Worm (Caenorhabditis elegans) whole organism, L2 larva: ENCODE measurements around the gene apl-1.

Experiments
- C34F6.9 ChIP-seq: fragments of 150-350 bp; optimal IDR thresholded peaks from 2 replicates; lab custom pipeline; 2014; ENCODE audit warnings: missing biosample characterization, missing genetic modification characterization
- F13H6.1 ChIP-seq: sonication (generic microtip); optimal IDR thresholded peaks from 2 replicates; lab custom pipeline; 2016; ENCODE audit warnings: missing genetic modification characterization, missing compliant biosample characterization
- R02D3.7 ChIP-seq: fragments of 150-350 bp; optimal IDR thresholded peaks from 2 replicates; lab custom pipeline; 2014; ENCODE audit warnings: missing biosample characterization, missing genetic modification characterization
- Y55F3AM.14 ChIP-seq: fragments of 200-800 bp; sonication (Bioruptor generic); optimal IDR thresholded peaks from 2 replicates; lab custom pipeline; 2018; ENCODE audit warnings: mild to moderate bottlenecking, missing genetic modification characterization, missing compliant biosample characterization
- ZK546.5 ChIP-seq: sonication (generic microtip); optimal IDR thresholded peaks from 2 replicates; lab custom pipeline; 2017; ENCODE audit warnings: missing biosample characterization, missing genetic modification characterization
- alr-1 ChIP-seq: fragments of 150-350 bp; optimal IDR thresholded peaks from 2 replicates; lab custom pipeline; 2014; ENCODE audit warnings: missing biosample characterization, missing genetic modification characterization
- aly-2 ChIP-seq: fragments of 150-350 bp; optimal IDR thresholded peaks from 2 replicates; lab custom pipeline; 2014; ENCODE audit warnings: missing biosample characterization, missing genetic modification characterization
- ama-1 ChIP-seq: fragments of 150-350 bp; optimal IDR thresholded peaks from 2 replicates; lab custom pipeline; 2018; ENCODE audit warnings: inconsistent platforms
- blmp-1 ChIP-seq: sonication (generic microtip); optimal IDR thresholded peaks from 2 replicates; lab custom pipeline; 2017; ENCODE audit warnings: missing genetic modification characterization, mild to moderate bottlenecking, missing compliant biosample characterization, antibody characterized with exemption, moderate library complexity; ENCODE audit not compliant: insufficient read depth
- ceh-16 ChIP-seq: fragments of 150-350 bp; optimal IDR thresholded peaks from 2 replicates; lab custom pipeline; 2014; ENCODE audit warnings: missing biosample characterization, missing genetic modification characterization
- ceh-82 ChIP-seq: fragments of 150-350 bp; optimal IDR thresholded peaks from 2 replicates; lab custom pipeline; 2014; ENCODE audit warnings: missing biosample characterization, missing genetic modification characterization
- crh-2 ChIP-seq: sonication (generic microtip); optimal IDR thresholded peaks from 2 replicates; lab custom pipeline; 2017; ENCODE audit warnings: missing biosample characterization, missing genetic modification characterization
- dmd-4 ChIP-seq: sonication (generic microtip); optimal IDR thresholded peaks from 2 replicates; lab custom pipeline; 2017; ENCODE audit warnings: missing biosample characterization, missing genetic modification characterization
- egl-27 ChIP-seq: sonication (generic microtip); optimal IDR thresholded peaks from 3 replicates; lab custom pipeline; 2017; ENCODE audit warnings: missing biosample characterization, missing genetic modification reagents, missing genetic modification characterization
- elt-1 ChIP-seq: fragments of 150-350 bp; optimal IDR thresholded peaks from 2 replicates; lab custom pipeline; 2014; ENCODE audit warnings: missing biosample characterization, missing genetic modification characterization
- elt-3 ChIP-seq: sonication (generic microtip); optimal IDR thresholded peaks from 2 replicates; lab custom pipeline; 2017; ENCODE audit warnings: missing biosample characterization, missing genetic modification characterization
- fos-1 ChIP-seq: fragments of 150-350 bp; optimal IDR thresholded peaks from 2 replicates; lab custom pipeline; 2014; ENCODE audit warnings: missing biosample characterization, missing genetic modification characterization
- gmeb-1 ChIP-seq: fragments of 150-350 bp; optimal IDR thresholded peaks from 2 replicates; lab custom pipeline; 2014; ENCODE audit warnings: missing biosample characterization, missing genetic modification characterization
- lin-11 ChIP-seq: fragments of 150-350 bp; sonication (generic microtip); optimal IDR thresholded peaks from 2 replicates; lab custom pipeline; 2014; ENCODE audit warnings: missing biosample characterization, missing genetic modification characterization, inconsistent platforms, mixed read lengths
- lin-13 ChIP-seq: fragments of 150-350 bp; optimal IDR thresholded peaks from 2 replicates; lab custom pipeline; 2014; ENCODE audit warnings: missing biosample characterization, missing genetic modification reagents, missing genetic modification characterization
- lin-39 ChIP-seq: fragments of 150-350 bp; optimal IDR thresholded peaks from 2 replicates; lab custom pipeline; 2014; ENCODE audit warnings: missing biosample characterization, missing genetic modification reagents, missing genetic modification characterization
- lsy-2 ChIP-seq, 2 experiments: fragments of 150-350 bp in 1 of 2; sonication (generic microtip) in 1 of 2; optimal IDR thresholded peaks; 2 replicates each; lab custom pipeline; 2014 to 2017; ENCODE audit warnings: missing biosample characterization in 2 of 2, missing genetic modification characterization in 2 of 2
- mab-5 ChIP-seq: fragments of 150-350 bp; optimal IDR thresholded peaks from 2 replicates; lab custom pipeline; 2014; ENCODE audit warnings: missing biosample characterization, missing genetic modification characterization
- mbf-1 ChIP-seq: sonication (generic microtip); optimal IDR thresholded peaks from 2 replicates; lab custom pipeline; 2017; ENCODE audit warnings: missing biosample characterization, missing genetic modification characterization
- mdl-1 ChIP-seq, 2 experiments: fragments of 150-350 bp in 1 of 2; sonication (generic microtip) in 1 of 2; optimal IDR thresholded peaks; 2 replicates each; lab custom pipeline; 2017; ENCODE audit warnings: missing biosample characterization in 2 of 2, missing genetic modification characterization in 2 of 2
- nhr-10 ChIP-seq: sonication (generic microtip); optimal IDR thresholded peaks from 2 replicates; lab custom pipeline; 2017; ENCODE audit warnings: missing biosample characterization, missing genetic modification characterization
- nhr-11 ChIP-seq: fragments of 150-350 bp; optimal IDR thresholded peaks from 2 replicates; lab custom pipeline; 2014; ENCODE audit warnings: missing biosample characterization, missing genetic modification characterization
- nhr-12 ChIP-seq: fragments of 150-350 bp; optimal IDR thresholded peaks from 2 replicates; lab custom pipeline; 2014; ENCODE audit warnings: missing biosample characterization, missing genetic modification characterization
- nhr-129 ChIP-seq: fragments of 150-350 bp; optimal IDR thresholded peaks from 2 replicates; lab custom pipeline; 2014; ENCODE audit warnings: missing biosample characterization, missing genetic modification characterization
- nhr-21 ChIP-seq: fragments of 150-350 bp; optimal IDR thresholded peaks from 2 replicates; lab custom pipeline; 2014; ENCODE audit warnings: missing biosample characterization, missing genetic modification characterization
- nhr-23 ChIP-seq: fragments of 150-350 bp; optimal IDR thresholded peaks from 2 replicates; lab custom pipeline; 2014; ENCODE audit warnings: missing biosample characterization, missing genetic modification reagents, missing genetic modification characterization
- nhr-237 ChIP-seq: fragments of 150-350 bp; optimal IDR thresholded peaks from 2 replicates; lab custom pipeline; 2014; ENCODE audit warnings: missing biosample characterization, missing genetic modification characterization
- nhr-25 ChIP-seq: fragments of 150-350 bp; sonication (generic microtip); optimal IDR thresholded peaks from 3 replicates; lab custom pipeline; 2014; ENCODE audit warnings: missing biosample characterization, missing genetic modification characterization
- nhr-6 ChIP-seq: fragments of 150-350 bp; optimal IDR thresholded peaks from 2 replicates; lab custom pipeline; 2014; ENCODE audit warnings: missing biosample characterization, missing genetic modification characterization
- nhr-77 ChIP-seq: fragments of 150-350 bp; optimal IDR thresholded peaks from 2 replicates; lab custom pipeline; 2014; ENCODE audit warnings: missing biosample characterization, missing genetic modification characterization
- peb-1 ChIP-seq: fragments of 150-350 bp; optimal IDR thresholded peaks from 2 replicates; lab custom pipeline; 2014; ENCODE audit warnings: missing biosample characterization, missing genetic modification characterization
- sem-4 ChIP-seq: fragments of 150-350 bp; optimal IDR thresholded peaks from 2 replicates; lab custom pipeline; 2014; ENCODE audit warnings: missing biosample characterization, missing genetic modification reagents, missing genetic modification characterization
- skn-1 ChIP-seq: sonication (generic microtip); optimal IDR thresholded peaks from 2 replicates; lab custom pipeline; 2017; ENCODE audit warnings: missing biosample characterization, missing genetic modification characterization
- sma-3 ChIP-seq: sonication (generic microtip); optimal IDR thresholded peaks from 2 replicates; lab custom pipeline; 2016; ENCODE audit warnings: missing genetic modification reagents, missing genetic modification characterization, missing compliant biosample characterization
- sma-9 ChIP-seq, 2 experiments: fragments of 150-350 bp in 1 of 2; sonication (generic microtip) in 1 of 2; optimal IDR thresholded peaks; 2 replicates each; lab custom pipeline; 2014 to 2016; ENCODE audit warnings: missing genetic modification characterization in 2 of 2, mild to moderate bottlenecking in 1 of 2, missing biosample characterization in 1 of 2, missing compliant biosample characterization in 1 of 2, missing genetic modification reagents in 1 of 2, moderate library complexity in 1 of 2
- snpc-4 ChIP-seq: fragments of 150-350 bp; optimal IDR thresholded peaks from 2 replicates; lab custom pipeline; 2014; ENCODE audit warnings: missing biosample characterization, missing genetic modification characterization
- unc-39 ChIP-seq: fragments of 150-350 bp; optimal IDR thresholded peaks from 2 replicates; lab custom pipeline; 2014; ENCODE audit warnings: missing biosample characterization, missing genetic modification characterization
- unc-55 ChIP-seq: fragments of 150-350 bp; sonication (generic microtip); optimal IDR thresholded peaks from 3 replicates; lab custom pipeline; 2014; ENCODE audit warnings: missing biosample characterization, missing genetic modification reagents, missing genetic modification characterization
- unc-62 ChIP-seq: fragments of 150-350 bp; optimal IDR thresholded peaks from 2 replicates; lab custom pipeline; 2014; ENCODE audit warnings: missing biosample characterization, missing genetic modification reagents, missing genetic modification characterization
- zag-1 ChIP-seq: fragments of 150-350 bp; optimal IDR thresholded peaks from 2 replicates; lab custom pipeline; 2014; ENCODE audit warnings: missing biosample characterization, missing genetic modification characterization
- ztf-1 ChIP-seq: fragments of 200-800 bp; sonication (Bioruptor generic); conservative IDR thresholded peaks from 2 replicates; pipeline ENCODE4 v1.3.6; 2022; ENCODE audit warnings: missing genetic modification characterization, missing compliant biosample characterization
- ztf-11 ChIP-seq: sonication (generic microtip); optimal IDR thresholded peaks from 2 replicates; lab custom pipeline; 2017; ENCODE audit warnings: missing biosample characterization, missing genetic modification characterization
- ztf-4 ChIP-seq: fragments of 150-350 bp; optimal IDR thresholded peaks from 2 replicates; lab custom pipeline; 2014; ENCODE audit warnings: missing biosample characterization, missing genetic modification characterization

apl-1 gene

DNA sequence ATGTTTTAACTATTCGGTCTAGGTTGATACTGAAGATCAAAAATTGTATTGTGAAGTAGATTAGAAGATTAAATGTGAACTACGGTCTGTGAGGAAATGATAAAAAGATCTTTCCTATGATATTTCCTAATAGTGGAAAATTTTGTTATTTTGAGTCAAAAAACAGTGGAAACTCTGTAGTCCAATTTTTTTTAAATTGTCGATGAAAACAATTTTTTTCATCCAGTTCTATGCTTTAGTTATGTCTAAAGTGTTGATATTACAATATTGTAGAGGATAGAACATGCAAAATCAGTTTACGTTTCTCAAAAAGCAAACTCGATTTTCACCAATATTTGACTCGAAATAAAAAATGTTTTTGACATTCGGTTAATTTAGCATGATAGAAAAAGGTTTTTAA lies 3.0 kb upstream of the apl-1 start:
- TF ChIP-seq lin-11 (tag; lab: Kevin White, UChicago) (no peak), elt-3 (no peak), F13H6.1 (tag; lab: Kevin White, UChicago) (no peak), unc-62 (GFP tag; lab: Kevin White, UChicago) (no peak), unc-55 (GFP tag; lab: Kevin White, UChicago) (no peak), nhr-6 (tag; lab: Kevin White, UChicago) (no peak), C34F6.9 (tag; lab: Kevin White, UChicago) (no peak), lin-13 (no peak), ama-1 (no peak), nhr-21 (tag; lab: Kevin White, UChicago) (no peak), nhr-237 (tag; lab: Kevin White, UChicago) (no peak), zag-1 (tag; lab: Kevin White, UChicago) (no peak), sem-4 (tag; lab: Kevin White, UChicago) (no peak), fos-1 (no peak), nhr-77 (tag; lab: Kevin White, UChicago) (no peak), mbf-1 (tag; lab: Kevin White, UChicago) (no peak), gmeb-1 (no peak), ztf-11 (no peak), nhr-25 (no peak), alr-1 (no peak)

ce11 chrX:5119246-5119645 lies 2.6 kb upstream of the apl-1 start:
- TF ChIP-seq mbf-1 (tag; lab: Kevin White, UChicago) (no peak), peb-1 (tag; lab: Kevin White, UChicago) (no peak), lin-13 (peak; percentile 14), unc-62 (GFP tag; lab: Kevin White, UChicago) (no peak), ceh-16 (tag; lab: Kevin White, UChicago) (no peak), zag-1 (tag; lab: Kevin White, UChicago) (no peak), ztf-11 (no peak), mab-5 (tag; lab: Kevin White, UChicago) (no peak), nhr-237 (tag; lab: Kevin White, UChicago) (no peak), ztf-1 (GFP tag; lab: Robert Waterston, UW) (no peak), Y55F3AM.14 (GFP tag; lab: Kevin White, UChicago) (peak; percentile 59), lin-11 (tag; lab: Kevin White, UChicago) (no peak), nhr-12 (tag; lab: Kevin White, UChicago) (no peak), alr-1 (no peak), lin-39 (peak; percentile 66), nhr-77 (tag; lab: Kevin White, UChicago) (no peak), dmd-4 (tag; lab: Kevin White, UChicago) (no peak), skn-1 (no peak), C34F6.9 (tag; lab: Kevin White, UChicago) (peak; percentile 20), nhr-21 (tag; lab: Kevin White, UChicago) (peak; percentile 76), aly-2 (tag; lab: Kevin White, UChicago) (no peak), lsy-2 (tag; optimal IDR thresholded peaks at IDR 0.05; lab: Kevin White, UChicago) (peak in 1 of 2 experiments; percentile 32), nhr-10 (no peak), unc-55 (GFP tag; lab: Kevin White, UChicago) (no peak), nhr-6 (tag; lab: Kevin White, UChicago) (no peak), nhr-129 (tag; lab: Kevin White, UChicago) (peak; percentile 53), ztf-4 (peak; percentile 17), fos-1 (peak; percentile 55), elt-3 (no peak), nhr-23 (no peak), blmp-1 (tag; lab: Kevin White, UChicago) (peak; percentile 72), ZK546.5 (tag; lab: Kevin White, UChicago) (no peak), unc-39 (tag; lab: Kevin White, UChicago) (no peak), F13H6.1 (tag; lab: Kevin White, UChicago) (peak; percentile 77), sma-3 (GFP tag; lab: Kevin White, UChicago) (peak; percentile 81), egl-27 (tag; lab: Kevin White, UChicago) (no peak), mdl-1 (tag; optimal IDR thresholded peaks at IDR 0.05; lab: Kevin White, UChicago) (peak in 1 of 2 experiments; percentile 50), sma-9 (GFP tag; optimal IDR thresholded peaks at IDR 0.05; lab: Kevin White, UChicago) (peak; percentile 71), sma-9 (tag; optimal IDR thresholded peaks at IDR 0.05; lab: Kevin White, UChicago) (no peak), snpc-4 (tag; lab: Kevin White, UChicago) (no peak), ama-1 (no peak), ceh-82 (tag; lab: Kevin White, UChicago) (no peak), nhr-25 (peak; percentile 83), crh-2 (tag; lab: Kevin White, UChicago) (peak; percentile 43), nhr-11 (tag; lab: Kevin White, UChicago) (no peak), sem-4 (tag; lab: Kevin White, UChicago) (peak; percentile 69), R02D3.7 (tag; lab: Kevin White, UChicago) (no peak), elt-1 (tag; lab: Kevin White, UChicago) (no peak), gmeb-1 (peak; percentile 40)
